Fruit fly (Drosophila melanogaster): ENCODE measurements around the gene tey.

Gene tey

dm6 chr3L:19655923-19656322, 8.0 kb downstream of the tey start (continued):
- TF ChIP-seq CG7928 (GFP tag; optimal IDR thresholded peaks at IDR 0.05) (no peak), pnt (GFP tag; optimal IDR thresholded peaks at IDR 0.05) (peak; percentile 2), Scr (GFP tag; IDR thresholded peaks at IDR 0.05; ENCODE audit: partially characterized antibody) (no peak), luna (GFP tag; optimal IDR thresholded peaks at IDR 0.05) (no peak), ATbp (GFP tag; optimal IDR thresholded peaks at IDR 0.05) (peak; percentile 63), cato (GFP tag; optimal IDR thresholded peaks at IDR 0.05; ENCODE audit: borderline replicate concordance) (no peak), CG4328 (GFP tag; optimal IDR thresholded peaks at IDR 0.05) (peak; percentile 33), bowl (GFP tag; IDR thresholded peaks at IDR 0.05) (no peak), fru (optimal IDR thresholded peaks at IDR 0.05) (no peak), CG3838 (GFP tag; optimal IDR thresholded peaks at IDR 0.05) (no peak), croc (GFP tag; conservative IDR thresholded peaks at IDR 0.05) (peak; percentile 58; the same call in 2 of the 3 replicates), pum (GFP tag; optimal IDR thresholded peaks at IDR 0.05) (peak; percentile 26), eve (GFP tag; optimal IDR thresholded peaks at IDR 0.05) (peak in 1 of 2 experiments; percentile 87), hbn (GFP tag; IDR thresholded peaks at IDR 0.05; ENCODE audit: partially characterized antibody) (no peak), crc (GFP tag; optimal IDR thresholded peaks at IDR 0.05) (no peak), tup (GFP tag; optimal IDR thresholded peaks at IDR 0.05) (no peak), CG10267 (tag; optimal IDR thresholded peaks at IDR 0.05) (peak; percentile 55), Ravus (GFP tag; IDR thresholded peaks at IDR 0.05) (no peak; the same call in 1 of the 2 replicates), hb (GFP tag; IDR thresholded peaks at IDR 0.05; ENCODE audit: partially characterized antibody) (no peak), lola (GFP tag; optimal IDR thresholded peaks at IDR 0.05) (peak in 1 of 3 experiments; percentile 67), Poxn (GFP tag; IDR thresholded peaks at IDR 0.05) (no peak), Fer1 (GFP tag; optimal IDR thresholded peaks at IDR 0.05) (no peak), pfk (GFP tag; optimal IDR thresholded peaks at IDR 0.05) (no peak), Mrtf (GFP tag; IDR thresholded peaks at IDR 0.05) (peak; percentile 57; the same call in 2 of the 3 replicates), Rx (GFP tag; IDR thresholded peaks at IDR 0.05) (0 out of 2 replicates have a peak, but pooled peaks have one; percentile 15), CG9817 (tag; optimal IDR thresholded peaks at IDR 0.05) (peak; percentile 24), PHDP (tag; optimal IDR thresholded peaks at IDR 0.05) (peak; percentile 54), Max (GFP tag; optimal IDR thresholded peaks at IDR 0.05) (no peak), zfh1 (GFP tag; IDR thresholded peaks at IDR 0.05) (0 out of 3 replicates have a peak, but pooled peaks have one; percentile 36), CG15073 (GFP tag; optimal IDR thresholded peaks at IDR 0.05) (peak; percentile 6), CG15269 (tag; optimal IDR thresholded peaks at IDR 0.05) (no peak), lov (optimal IDR thresholded peaks at IDR 0.05) (no peak), lov (GFP tag; IDR thresholded peaks at IDR 0.05) (no peak), Side (GFP tag; optimal IDR thresholded peaks at IDR 0.05) (no peak), ap (GFP tag; IDR thresholded peaks at IDR 0.05) (no peak), gt (GFP tag; IDR thresholded peaks at IDR 0.05) (0 out of 2 replicates have a peak, but pooled peaks have one; percentile 18), bigmax (GFP tag; optimal IDR thresholded peaks at IDR 0.05) (no peak), kni (GFP tag; optimal IDR thresholded peaks at IDR 0.05) (peak; percentile 68), zfh2 (GFP tag; optimal IDR thresholded peaks at IDR 0.05) (no peak), exex (tag; optimal IDR thresholded peaks at IDR 0.05) (no peak)

- TF ChIP-seq sr (GFP tag; IDR thresholded peaks at IDR 0.05) (0 out of 3 replicates have a peak, but pooled peaks have one; percentile 8), CG18619 (GFP tag; optimal IDR thresholded peaks at IDR 0.05) (no peak), dmrt99B (tag; optimal IDR thresholded peaks at IDR 0.05) (no peak), rib (GFP tag; IDR thresholded peaks at IDR 0.05) (no peak), Oaz (GFP tag; IDR thresholded peaks at IDR 0.05) (no peak), yki (optimal IDR thresholded peaks at IDR 0.05) (no peak), CG9932 (GFP tag; IDR thresholded peaks at IDR 0.05) (0 out of 2 replicates have a peak, but pooled peaks have one; percentile 26), CG12219 (GFP tag; optimal IDR thresholded peaks at IDR 0.05) (no peak), Nf-YC (tag; optimal IDR thresholded peaks at IDR 0.05) (no peak), Hr39 (optimal IDR thresholded peaks at IDR 0.05) (peak; percentile 89), CG18262 (tag; optimal IDR thresholded peaks at IDR 0.05) (no peak), Ets65A (GFP tag) (peak; percentile 65), MESR4 (GFP tag; optimal IDR thresholded peaks at IDR 0.05) (no peak), Hey (tag; optimal IDR thresholded peaks at IDR 0.05) (no peak), CG4404 (GFP tag; IDR thresholded peaks at IDR 0.05) (0 out of 2 replicates have a peak, but pooled peaks have one; percentile 18)
These were observed 10.4 kb downstream of the tey start for dm6 chr3L:19653470-19653869.
